Fruit fly (Drosophila melanogaster): ENCODE data around the gene Rpn12.

DNA sequence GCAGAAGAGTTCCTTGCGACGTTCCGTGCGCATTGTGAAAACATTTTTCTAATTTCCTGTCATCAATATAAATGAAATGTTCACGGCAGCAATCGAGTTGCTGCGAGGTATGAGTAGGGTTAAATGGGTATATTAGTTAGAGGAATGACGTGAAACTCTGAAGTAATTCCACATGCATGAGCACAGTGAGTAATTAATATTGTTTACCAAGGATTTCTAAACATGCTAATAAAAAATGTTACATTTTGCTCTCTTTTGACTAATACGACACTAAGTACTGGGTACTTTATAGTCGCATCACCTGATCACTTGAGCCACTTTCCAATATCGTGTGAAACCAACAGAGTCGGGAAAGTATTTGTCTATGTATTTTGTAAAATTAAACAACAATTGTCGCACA, 38.6 kb upstream of the Rpn12 start:
- TF ChIP-seq CG8478 (optimal IDR thresholded peaks at IDR 0.05), result no peak
- TF ChIP-seq EcR (GFP tag; optimal IDR thresholded peaks at IDR 0.05), result no peak
- no peak for TF ChIP-seq pan (optimal IDR thresholded peaks at IDR 0.05)
